Fruit fly (Drosophila melanogaster) whole organism, prepupa: ENCODE measurements around the gene CG4887.

Experiments used
- Blimp-1 ChIP-seq: fragments of 200-800 bp; sonication (Bioruptor generic); optimal IDR thresholded peaks from 3 replicates; lab custom pipeline; 2017; ENCODE audit warnings: missing biosample characterization, missing genetic modification characterization, mild to moderate bottlenecking, moderate library complexity, missing genetic modification reagents
- CG10631 ChIP-seq: fragments of 200-800 bp; sonication (Bioruptor generic); optimal IDR thresholded peaks from 2 replicates; lab custom pipeline; 2016; ENCODE audit warnings: missing biosample characterization, missing genetic modification characterization
- CG10669 ChIP-seq: fragments of 200-800 bp; sonication (Bioruptor generic); optimal IDR thresholded peaks from 3 replicates; lab custom pipeline; 2018; ENCODE audit warnings: missing biosample characterization, mild to moderate bottlenecking, missing genetic modification characterization, moderate library complexity
- CG11294 ChIP-seq: fragments of 200-800 bp; sonication (Bioruptor generic); IDR thresholded peaks from 2 replicates; pipeline ENCODE4 v1.3.6; 2022; ENCODE audit warnings: missing biosample characterization, missing genetic modification characterization
- CG11762 ChIP-seq: fragments of 200-800 bp; sonication (Bioruptor generic); optimal IDR thresholded peaks from 3 replicates; lab custom pipeline; 2016; ENCODE audit warnings: missing biosample characterization, missing genetic modification characterization; ENCODE audit not compliant: insufficient read depth
- CG11902 ChIP-seq: fragments of 200-800 bp; sonication (Bioruptor generic); optimal IDR thresholded peaks from 3 replicates; lab custom pipeline; 2016; ENCODE audit warnings: missing biosample characterization, missing genetic modification characterization
- CG1621 ChIP-seq: fragments of 200-800 bp; sonication (Bioruptor generic); optimal IDR thresholded peaks from 3 replicates; lab custom pipeline; 2018; ENCODE audit warnings: missing biosample characterization, mild to moderate bottlenecking, missing genetic modification characterization
- CG16779 ChIP-seq: fragments of 200-800 bp; sonication (Bioruptor generic); optimal IDR thresholded peaks from 3 replicates; lab custom pipeline; 2017; ENCODE audit warnings: missing biosample characterization, mild to moderate bottlenecking, missing genetic modification characterization
- CG3032 ChIP-seq: fragments of 200-800 bp; optimal IDR thresholded peaks from 2 replicates; lab custom pipeline; 2019; ENCODE audit warnings: missing biosample characterization, mild to moderate bottlenecking, missing genetic modification characterization, moderate library complexity
- CG34406 ChIP-seq: fragments of 200-800 bp; sonication (Bioruptor generic); optimal IDR thresholded peaks from 3 replicates; lab custom pipeline; 2016; ENCODE audit warnings: missing biosample characterization, missing genetic modification characterization
- CG3919 ChIP-seq: fragments of 200-800 bp; sonication (Bioruptor generic); optimal IDR thresholded peaks from 3 replicates; lab custom pipeline; 2016; ENCODE audit warnings: missing biosample characterization, missing genetic modification characterization
- CG4318 ChIP-seq: fragments of 200-800 bp; sonication (Bioruptor generic); optimal IDR thresholded peaks from 3 replicates; lab custom pipeline; 2017; ENCODE audit warnings: missing biosample characterization, mild to moderate bottlenecking, missing genetic modification characterization
- CG6163 ChIP-seq: fragments of 200-800 bp; sonication (Bioruptor generic); IDR thresholded peaks from 3 replicates; pipeline ENCODE4 v1.3.6; 2022; ENCODE audit warnings: missing biosample characterization, missing genetic modification characterization
- CG6276 ChIP-seq: fragments of 200-800 bp; sonication (Bioruptor generic); optimal IDR thresholded peaks from 2 replicates; lab custom pipeline; 2017; ENCODE audit warnings: missing biosample characterization, mild to moderate bottlenecking, missing genetic modification characterization
- CG6808 ChIP-seq: fragments of 200-800 bp; sonication (Bioruptor generic); optimal IDR thresholded peaks from 3 replicates; lab custom pipeline; 2017; ENCODE audit warnings: missing biosample characterization, missing genetic modification characterization, mild to moderate bottlenecking, moderate library complexity, missing genetic modification reagents
- CG6854 ChIP-seq: fragments of 200-800 bp; sonication (Bioruptor generic); optimal IDR thresholded peaks from 2 replicates; lab custom pipeline; 2017; ENCODE audit warnings: missing biosample characterization, mild to moderate bottlenecking, missing genetic modification characterization
- CG7368 ChIP-seq: fragments of 200-800 bp; sonication (Bioruptor generic); optimal IDR thresholded peaks from 3 replicates; lab custom pipeline; 2016; ENCODE audit warnings: missing biosample characterization, missing genetic modification characterization
- CG8119 ChIP-seq: fragments of 200-800 bp; sonication (Bioruptor generic); IDR thresholded peaks from 3 replicates; pipeline ENCODE4 v1.3.6; 2022; ENCODE audit warnings: missing biosample characterization, missing genetic modification characterization
- CG8319 ChIP-seq: fragments of 200-800 bp; sonication (Bioruptor generic); optimal IDR thresholded peaks from 3 replicates; lab custom pipeline; 2016; ENCODE audit warnings: missing biosample characterization, missing genetic modification characterization
- CG8632 ChIP-seq: fragments of 200-800 bp; sonication (Bioruptor generic); optimal IDR thresholded peaks from 3 replicates; lab custom pipeline; 2016; ENCODE audit warnings: missing biosample characterization, missing genetic modification characterization
- CG9139 ChIP-seq: fragments of 200-800 bp; sonication (Bioruptor generic); optimal IDR thresholded peaks from 3 replicates; lab custom pipeline; 2017; ENCODE audit warnings: missing biosample characterization, mild to moderate bottlenecking, missing genetic modification characterization
- Eip93F ChIP-seq: fragments of 200-800 bp; sonication (Bioruptor generic); optimal IDR thresholded peaks from 2 replicates; lab custom pipeline; 2016; ENCODE audit warnings: missing biosample characterization, mild to moderate bottlenecking, missing genetic modification characterization
- Ets21C ChIP-seq: fragments of 200-800 bp; sonication (Bioruptor generic); optimal IDR thresholded peaks from 3 replicates; lab custom pipeline; 2016; ENCODE audit warnings: missing biosample characterization, missing genetic modification characterization
- Ets96B ChIP-seq: fragments of 200-800 bp; optimal IDR thresholded peaks from 2 replicates; lab custom pipeline; 2019; ENCODE audit warnings: missing biosample characterization, mild to moderate bottlenecking, missing genetic modification characterization, moderate library complexity
- Gug ChIP-seq: fragments of 200-800 bp; sonication (Bioruptor generic); IDR thresholded peaks from 2 replicates; pipeline ENCODE4 v1.3.6; 2022; ENCODE audit warnings: missing biosample characterization, missing genetic modification characterization
- Hr38 ChIP-seq: sonication (Bioruptor generic); optimal IDR thresholded peaks from 2 replicates; lab custom pipeline; 2016; ENCODE audit warnings: missing biosample characterization, missing genetic modification characterization
- Hr39 ChIP-seq: fragments of 200-800 bp; sonication (Bioruptor generic); optimal IDR thresholded peaks from 2 replicates; lab custom pipeline; 2016; ENCODE audit warnings: missing biosample characterization, missing genetic modification characterization
- Lpt ChIP-seq: fragments of 200-800 bp; sonication (Bioruptor generic); optimal IDR thresholded peaks from 3 replicates; lab custom pipeline; 2016; ENCODE audit warnings: missing biosample characterization, missing genetic modification characterization
- Met ChIP-seq: fragments of 200-800 bp; sonication (Bioruptor generic); optimal IDR thresholded peaks from 3 replicates; lab custom pipeline; 2016; ENCODE audit warnings: missing biosample characterization, missing genetic modification characterization
- OdsH ChIP-seq: fragments of 200-800 bp; sonication (Bioruptor generic); optimal IDR thresholded peaks from 3 replicates; lab custom pipeline; 2016; ENCODE audit warnings: missing biosample characterization, missing genetic modification characterization
- Smox ChIP-seq: fragments of 200-800 bp; sonication (Bioruptor generic); optimal IDR thresholded peaks from 3 replicates; lab custom pipeline; 2016; ENCODE audit warnings: missing biosample characterization, missing genetic modification characterization
- Sox102F ChIP-seq: fragments of 200-800 bp; sonication (Bioruptor generic); optimal IDR thresholded peaks from 2 replicates; lab custom pipeline; 2016; ENCODE audit warnings: missing biosample characterization, mild to moderate bottlenecking, missing genetic modification characterization
- Sox14 ChIP-seq: fragments of 200-800 bp; sonication (Bioruptor generic); optimal IDR thresholded peaks from 3 replicates; lab custom pipeline; 2016; ENCODE audit warnings: missing biosample characterization, missing genetic modification characterization
- Sox15 ChIP-seq: fragments of 200-800 bp; sonication (Bioruptor generic); optimal IDR thresholded peaks from 3 replicates; lab custom pipeline; 2016; ENCODE audit warnings: missing biosample characterization, missing genetic modification characterization
- cyc ChIP-seq: fragments of 200-800 bp; sonication (Bioruptor generic); optimal IDR thresholded peaks from 3 replicates; lab custom pipeline; 2016; ENCODE audit warnings: missing biosample characterization, missing genetic modification characterization
- dac ChIP-seq: fragments of 200-800 bp; sonication (Bioruptor generic); optimal IDR thresholded peaks from 2 replicates; lab custom pipeline; 2017; ENCODE audit warnings: missing biosample characterization, mild to moderate bottlenecking, missing genetic modification characterization
- dsx ChIP-seq: fragments of 200-800 bp; optimal IDR thresholded peaks from 3 replicates; lab custom pipeline; 2019; ENCODE audit warnings: missing biosample characterization, mild to moderate bottlenecking, missing genetic modification characterization, moderate library complexity; ENCODE audit not compliant: poor library complexity, severe bottlenecking
- eg ChIP-seq: fragments of 200-800 bp; sonication (Bioruptor generic); IDR thresholded peaks from 3 replicates; pipeline ENCODE4 v1.3.6; 2022; ENCODE audit warnings: missing biosample characterization, missing genetic modification characterization
- esn ChIP-seq: fragments of 200-800 bp; sonication (Bioruptor generic); optimal IDR thresholded peaks from 2 replicates; lab custom pipeline; 2016; ENCODE audit warnings: missing biosample characterization, mild to moderate bottlenecking, missing genetic modification characterization, moderate library complexity
- fd85E ChIP-seq: fragments of 200-800 bp; sonication (Bioruptor generic); optimal IDR thresholded peaks from 3 replicates; lab custom pipeline; 2016; ENCODE audit warnings: missing biosample characterization, missing genetic modification characterization
- fkh ChIP-seq: fragments of 200-800 bp; sonication (Bioruptor generic); optimal IDR thresholded peaks from 3 replicates; lab custom pipeline; 2017; ENCODE audit warnings: missing biosample characterization, mild to moderate bottlenecking, missing genetic modification characterization, moderate library complexity
- lz ChIP-seq: fragments of 200-800 bp; sonication (Bioruptor generic); optimal IDR thresholded peaks from 3 replicates; lab custom pipeline; 2016; ENCODE audit warnings: missing biosample characterization, missing genetic modification characterization
- net ChIP-seq: fragments of 200-800 bp; sonication (Bioruptor generic); optimal IDR thresholded peaks from 3 replicates; lab custom pipeline; 2016; ENCODE audit warnings: missing biosample characterization, missing genetic modification characterization
- pdm3 ChIP-seq: fragments of 200-800 bp; sonication (Bioruptor generic); optimal IDR thresholded peaks from 3 replicates; lab custom pipeline; 2016; ENCODE audit warnings: missing biosample characterization, missing genetic modification characterization
- salr ChIP-seq, 2 experiments: fragments of 200-800 bp; sonication (Bioruptor generic); optimal IDR thresholded peaks; 3 replicates each; lab custom pipeline; 2016 to 2018; ENCODE audit warnings: missing biosample characterization in 2 of 2, missing genetic modification characterization in 2 of 2, mild to moderate bottlenecking in 1 of 2
- spab ChIP-seq: fragments of 200-800 bp; sonication (Bioruptor generic); optimal IDR thresholded peaks from 2 replicates; lab custom pipeline; 2017; ENCODE audit warnings: missing biosample characterization, mild to moderate bottlenecking, missing genetic modification characterization, missing genetic modification reagents
- ss ChIP-seq, 2 experiments: fragments of 200-800 bp; sonication (Bioruptor generic); optimal IDR thresholded peaks; 2 replicates in 1 of 2; 3 replicates in 1 of 2; lab custom pipeline; 2017 to 2018; ENCODE audit warnings: mild to moderate bottlenecking in 2 of 2, missing biosample characterization in 2 of 2, missing genetic modification characterization in 2 of 2, moderate library complexity in 1 of 2
- svp ChIP-seq: fragments of 200-800 bp; sonication (Bioruptor generic); peaks from one replicate; lab custom pipeline; 2016; ENCODE audit warnings: missing biosample characterization, missing genetic modification characterization
- vri ChIP-seq: fragments of 200-800 bp; sonication (Bioruptor generic); optimal IDR thresholded peaks from 3 replicates; lab custom pipeline; 2016; ENCODE audit warnings: missing biosample characterization, mild to moderate bottlenecking, missing genetic modification characterization

Gene CG4887

dm6 chr2L:1166326-1166725 lies 6.5 kb upstream of the CG4887 start, which contains the start of gene CG14341:
CG14341 (plus strand) TSS chr2L:1166506.
- TF ChIP-seq esn (GFP tag; lab: Kevin White, UChicago) (peak; percentile 26), CG3919 (no peak), svp (peak; percentile 66)

DNA sequence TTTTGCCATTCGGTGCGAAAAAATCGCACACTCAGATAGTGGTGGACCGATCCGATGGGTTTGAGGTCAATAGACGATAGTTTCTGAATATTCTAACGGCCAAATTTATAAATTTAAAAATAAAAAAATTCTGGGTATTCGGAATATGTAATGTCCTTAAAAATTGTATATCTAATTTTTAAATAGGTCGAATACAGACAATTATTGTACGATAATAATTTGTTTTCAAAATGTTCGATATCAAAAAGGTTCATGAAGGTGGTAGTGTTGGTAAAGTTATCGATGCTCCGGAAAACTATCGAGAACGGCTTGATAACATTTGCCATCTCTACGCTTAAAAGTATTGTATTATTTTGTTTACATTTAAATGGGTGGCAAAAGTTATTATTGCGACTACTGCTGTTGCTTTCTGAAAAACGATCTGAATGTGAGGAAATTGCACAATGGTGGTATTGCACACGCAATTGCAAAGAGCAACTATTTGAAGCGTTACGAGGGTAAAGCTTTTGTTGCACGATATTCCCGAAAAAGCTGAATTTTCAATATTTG lies 2.9 kb upstream of the CG4887 start, which contains the start of the genes CG31922 and Plap:
Gene CG31922 (plus strand): TSS at position 315 of the 549 bp plus-strand sequence.
Gene Plap (minus strand): TSS at position 499 of the 549 bp plus-strand sequence.
- TF ChIP-seq eg (no peak), fd85E (GFP tag; lab: Kevin White, UChicago) (no peak), dsx (GFP tag; lab: Kevin White, UChicago) (peak; percentile 87), Lpt (peak; percentile 3), Eip93F (GFP tag; lab: Kevin White, UChicago) (no peak), CG11294 (GFP tag; lab: Robert Waterston, UW) (no peak), lz (GFP tag; lab: Kevin White, UChicago) (peak; percentile 78), CG3032 (tag; lab: Kevin White, UChicago) (peak; percentile 67), Ets96B (tag; lab: Kevin White, UChicago) (peak; percentile 58), CG11762 (GFP tag; lab: Kevin White, UChicago) (no peak), net (peak; percentile 18), Met (GFP tag; lab: Kevin White, UChicago) (no peak), OdsH (GFP tag; lab: Kevin White, UChicago) (no peak), CG3919 (peak; percentile 51), CG6854 (GFP tag; lab: Kevin White, UChicago) (no peak), Sox102F (GFP tag; lab: Kevin White, UChicago) (no peak), spab (no peak), dac (GFP tag; lab: Kevin White, UChicago) (no peak), CG6163 (GFP tag; lab: Robert Waterston, UW) (no peak; the same call in 2 of the 3 replicates), esn (GFP tag; lab: Kevin White, UChicago) (peak; percentile 82), Blimp-1 (GFP tag; lab: Kevin White, UChicago) (no peak), fkh (GFP tag; lab: Kevin White, UChicago) (no peak), CG16779 (tag; lab: Kevin White, UChicago) (no peak), CG11902 (GFP tag; lab: Kevin White, UChicago) (peak; percentile 40), svp (peak; percentile 97), CG1621 (tag; lab: Kevin White, UChicago) (no peak), Hr38 (GFP tag; lab: Kevin White, UChicago) (no peak), CG8632 (peak; percentile 17), Hr39 (GFP tag; lab: Kevin White, UChicago) (peak; percentile 63), Ets21C (GFP tag; lab: Kevin White, UChicago) (no peak), CG34406 (GFP tag; lab: Kevin White, UChicago) (peak; percentile 60), Sox14 (GFP tag; lab: Kevin White, UChicago) (peak; percentile 89), CG10631 (GFP tag; lab: Kevin White, UChicago) (no peak), ss (GFP tag; optimal IDR thresholded peaks at IDR 0.05; lab: Kevin White, UChicago) (no peak), Sox15 (GFP tag; lab: Kevin White, UChicago) (peak; percentile 45), pdm3 (GFP tag; lab: Kevin White, UChicago) (no peak), vri (GFP tag; lab: Kevin White, UChicago) (no peak), cyc (GFP tag; lab: Kevin White, UChicago) (peak; percentile 66), CG6276 (GFP tag; lab: Kevin White, UChicago) (no peak), CG10669 (GFP tag; lab: Kevin White, UChicago) (no peak), Gug (GFP tag; lab: Robert Waterston, UW) (no peak), CG4318 (GFP tag; lab: Kevin White, UChicago) (no peak), CG8119 (GFP tag; lab: Robert Waterston, UW) (no peak), CG9139 (GFP tag; lab: Kevin White, UChicago) (no peak), salr (GFP tag; optimal IDR thresholded peaks at IDR 0.05; lab: Kevin White, UChicago) (no peak), CG6808 (GFP tag; lab: Kevin White, UChicago) (no peak), CG7368 (no peak), CG8319 (GFP tag; lab: Kevin White, UChicago) (no peak), Smox (GFP tag; lab: Kevin White, UChicago) (no peak)
